Fruit fly (Drosophila melanogaster) whole organism, embryonic: ENCODE measurements around the gene CG32544.
A peak's percentile ranks its signal among the peaks of the same experiment; 100 is the strongest.

ENCODE experiments used
- Aef1 ChIP-seq: fragments of 200-800 bp; sonication (Bioruptor generic); IDR thresholded peaks from 3 replicates; pipeline ENCODE4 v1.3.6; 2022; ENCODE audit warnings: missing biosample characterization, missing genetic modification characterization
- Bgb ChIP-seq: fragments of 200-800 bp; sonication (Bioruptor generic); IDR thresholded peaks from 2 replicates; pipeline ENCODE4 v1.3.6; 2022; ENCODE audit warnings: missing biosample characterization, missing genetic modification characterization; ENCODE audit not compliant: partially characterized antibody
- CG10543 ChIP-seq: fragments of 200-800 bp; sonication (Bioruptor generic); optimal IDR thresholded peaks from 3 replicates; lab custom pipeline; 2017; ENCODE audit warnings: missing biosample characterization, mild to moderate bottlenecking, missing genetic modification characterization, moderate library complexity
- CG10959 ChIP-seq: fragments of 200-800 bp; sonication (Bioruptor generic); IDR thresholded peaks from 2 replicates; pipeline ENCODE4 v1.3.6; 2022; ENCODE audit warnings: missing biosample characterization, missing genetic modification characterization
- CG12744 ChIP-seq: fragments of 200-800 bp; sonication (Bioruptor generic); optimal IDR thresholded peaks from 2 replicates; lab custom pipeline; 2016; ENCODE audit warnings: missing biosample characterization, missing genetic modification characterization
- CG13287 ChIP-seq: fragments of 200-800 bp; sonication (Bioruptor generic); IDR thresholded peaks from 2 replicates; pipeline ENCODE4 v1.3.6; 2022; ENCODE audit warnings: missing biosample characterization, missing genetic modification characterization; ENCODE audit not compliant: partially characterized antibody
- CG14710 ChIP-seq: fragments of 200-800 bp; sonication (Bioruptor generic); optimal IDR thresholded peaks from 3 replicates; lab custom pipeline; 2019; ENCODE audit warnings: missing biosample characterization, mild to moderate bottlenecking, missing genetic modification characterization, moderate library complexity
- CG15479 ChIP-seq: fragments of 200-800 bp; sonication (Bioruptor generic); optimal IDR thresholded peaks from 3 replicates; lab custom pipeline; 2019; ENCODE audit warnings: missing biosample characterization, mild to moderate bottlenecking, missing genetic modification characterization, moderate library complexity
- CG15601 ChIP-seq: fragments of 200-800 bp; sonication (Bioruptor generic); optimal IDR thresholded peaks from 3 replicates; lab custom pipeline; 2019; ENCODE audit warnings: missing biosample characterization, mild to moderate bottlenecking, missing genetic modification characterization, moderate library complexity
- CG1603 ChIP-seq: fragments of 200-800 bp; sonication (Bioruptor generic); optimal IDR thresholded peaks from 2 replicates; lab custom pipeline; 2019; ENCODE audit warnings: missing biosample characterization, mild to moderate bottlenecking, missing genetic modification characterization, moderate library complexity
- CG1832 ChIP-seq: fragments of 200-800 bp; sonication (Bioruptor generic); optimal IDR thresholded peaks from 2 replicates; lab custom pipeline; 2017; ENCODE audit warnings: missing biosample characterization, mild to moderate bottlenecking, missing genetic modification characterization, inconsistent platforms
- CG3163 ChIP-seq: fragments of 200-800 bp; sonication (Bioruptor generic); optimal IDR thresholded peaks from 3 replicates; lab custom pipeline; 2016; ENCODE audit warnings: missing biosample characterization, missing genetic modification characterization
- CG3281 ChIP-seq: fragments of 200-800 bp; sonication (Bioruptor generic); optimal IDR thresholded peaks from 3 replicates; lab custom pipeline; 2017; ENCODE audit warnings: missing biosample characterization, mild to moderate bottlenecking, missing genetic modification characterization
- CG4360 ChIP-seq: fragments of 200-800 bp; sonication (Bioruptor generic); IDR thresholded peaks from 2 replicates; pipeline ENCODE4 v1.3.6; 2022; ENCODE audit warnings: missing biosample characterization, missing genetic modification characterization
- CG6272 ChIP-seq: fragments of 200-800 bp; sonication (Bioruptor generic); IDR thresholded peaks from 2 replicates; pipeline ENCODE4 v1.3.6; 2022; ENCODE audit warnings: missing biosample characterization, missing genetic modification characterization
- CG6791 ChIP-seq: fragments of 200-800 bp; sonication (Bioruptor generic); IDR thresholded peaks from 3 replicates; pipeline ENCODE4 v1.3.6; 2022; ENCODE audit warnings: missing biosample characterization, missing genetic modification characterization; ENCODE audit not compliant: partially characterized antibody
- CG8281 ChIP-seq: fragments of 200-800 bp; sonication (Bioruptor generic); optimal IDR thresholded peaks from 2 replicates; lab custom pipeline; 2018; ENCODE audit warnings: missing biosample characterization, mild to moderate bottlenecking, missing genetic modification characterization, moderate library complexity
- Dip2 ChIP-seq: fragments of 200-800 bp; sonication (Bioruptor generic); IDR thresholded peaks from 2 replicates; pipeline ENCODE4 v1.3.6; 2022; ENCODE audit warnings: missing biosample characterization, missing genetic modification characterization
- Doc2 ChIP-seq: fragments of 200-800 bp; sonication (Bioruptor generic); IDR thresholded peaks from 2 replicates; pipeline ENCODE4 v1.3.6; 2022; ENCODE audit warnings: missing biosample characterization, missing genetic modification characterization
- Dref ChIP-seq: fragments of 200-800 bp; sonication (Bioruptor generic); IDR thresholded peaks from 2 replicates; pipeline ENCODE4 v1.3.6; 2022; ENCODE audit warnings: missing biosample characterization, missing genetic modification characterization
- E2f2 ChIP-seq: fragments of 200-800 bp; sonication (Bioruptor generic); IDR thresholded peaks from 2 replicates; pipeline ENCODE4 v1.3.6; 2022; ENCODE audit warnings: missing biosample characterization, missing genetic modification characterization
- Ets97D ChIP-seq: fragments of 200-800 bp; sonication (Bioruptor generic); optimal IDR thresholded peaks from 3 replicates; lab custom pipeline; 2016; ENCODE audit warnings: missing biosample characterization, missing genetic modification characterization
- Fer1 ChIP-seq: fragments of 200-800 bp; sonication (Bioruptor generic); optimal IDR thresholded peaks from 2 replicates; lab custom pipeline; 2017; ENCODE audit warnings: missing biosample characterization, mild to moderate bottlenecking, missing genetic modification characterization
- Gug ChIP-seq: fragments of 200-800 bp; sonication (Bioruptor generic); IDR thresholded peaks from 4 replicates; pipeline ENCODE4 v1.3.6; 2022; ENCODE audit warnings: missing biosample characterization, missing genetic modification characterization
- H15 ChIP-seq: fragments of 200-800 bp; sonication (Bioruptor generic); IDR thresholded peaks from 3 replicates; pipeline ENCODE4 v1.3.6; 2022; ENCODE audit warnings: missing biosample characterization, missing genetic modification characterization
- Hmx ChIP-seq: fragments of 200-800 bp; sonication (Bioruptor generic); optimal IDR thresholded peaks from 2 replicates; lab custom pipeline; 2016; ENCODE audit warnings: missing biosample characterization, missing genetic modification characterization
- Hr39 ChIP-seq: fragments of >200 bp; optimal IDR thresholded peaks from 2 replicates; lab custom pipeline; 2017
- Jarid2 ChIP-seq: fragments of 200-800 bp; sonication (Bioruptor generic); optimal IDR thresholded peaks from 3 replicates; lab custom pipeline; 2017; ENCODE audit warnings: mild to moderate bottlenecking, missing biosample characterization, missing genetic modification reagents, missing genetic modification characterization
- Lhr ChIP-seq: fragments of 200-800 bp; sonication (Bioruptor generic); optimal IDR thresholded peaks from 3 replicates; lab custom pipeline; 2017; ENCODE audit warnings: mild to moderate bottlenecking, missing biosample characterization, missing genetic modification reagents, missing genetic modification characterization
- MESR4 ChIP-seq: fragments of 200-800 bp; sonication (Bioruptor generic); optimal IDR thresholded peaks from 2 replicates; lab custom pipeline; 2018; ENCODE audit warnings: missing biosample characterization, mild to moderate bottlenecking, missing genetic modification characterization, moderate library complexity
- Max ChIP-seq: fragments of 200-800 bp; sonication (Bioruptor generic); optimal IDR thresholded peaks from 2 replicates; lab custom pipeline; 2016; ENCODE audit warnings: missing biosample characterization, mild to moderate bottlenecking, missing genetic modification characterization
- NC2β ChIP-seq: fragments of 200-800 bp; sonication (Bioruptor generic); optimal IDR thresholded peaks from 2 replicates; lab custom pipeline; 2016; ENCODE audit warnings: missing biosample characterization, missing genetic modification characterization
- NfI ChIP-seq: fragments of 200-800 bp; sonication (Bioruptor generic); optimal IDR thresholded peaks from 3 replicates; lab custom pipeline; 2018; ENCODE audit warnings: missing biosample characterization, mild to moderate bottlenecking, missing genetic modification characterization, moderate library complexity
- Sin3A ChIP-seq: fragments of >200 bp; optimal IDR thresholded peaks from 2 replicates; lab custom pipeline; 2018
- ato ChIP-seq: fragments of 200-800 bp; sonication (Bioruptor generic); IDR thresholded peaks from 2 replicates; pipeline ENCODE4 v1.3.6; 2022; ENCODE audit warnings: missing biosample characterization, missing genetic modification characterization; ENCODE audit not compliant: partially characterized antibody
- chinmo ChIP-seq: fragments of 200-800 bp; sonication (Bioruptor generic); IDR thresholded peaks from 4 replicates; pipeline ENCODE4 v1.3.6; 2022; ENCODE audit warnings: missing biosample characterization, missing genetic modification characterization; ENCODE audit not compliant: partially characterized antibody
- ci ChIP-seq: fragments of 200-800 bp; sonication (Bioruptor generic); IDR thresholded peaks from 3 replicates; pipeline ENCODE4 v1.3.6; 2022; ENCODE audit warnings: missing biosample characterization, missing genetic modification characterization
- cwo ChIP-seq: fragments of 200-800 bp; sonication (Bioruptor generic); optimal IDR thresholded peaks from 3 replicates; lab custom pipeline; 2017; ENCODE audit warnings: missing biosample characterization, missing genetic modification characterization, mild to moderate bottlenecking, moderate library complexity, missing genetic modification reagents
- da ChIP-seq: fragments of 200-800 bp; sonication (Bioruptor generic); optimal IDR thresholded peaks from 2 replicates; lab custom pipeline; 2016; ENCODE audit warnings: missing biosample characterization, missing genetic modification characterization
- emc ChIP-seq: fragments of 200-800 bp; sonication (Bioruptor generic); optimal IDR thresholded peaks from 2 replicates; lab custom pipeline; 2016; ENCODE audit warnings: missing biosample characterization, missing genetic modification characterization
- en ChIP-seq: fragments of 200-800 bp; sonication (Bioruptor generic); optimal IDR thresholded peaks from 2 replicates; lab custom pipeline; 2016; ENCODE audit warnings: missing biosample characterization, missing genetic modification characterization
- gfzf ChIP-seq: fragments of 200-800 bp; sonication (Bioruptor generic); optimal IDR thresholded peaks from 2 replicates; lab custom pipeline; 2016; ENCODE audit warnings: missing biosample characterization, mild to moderate bottlenecking, missing genetic modification characterization, moderate library complexity
- her ChIP-seq: fragments of 200-800 bp; sonication (Bioruptor generic); optimal IDR thresholded peaks from 2 replicates; lab custom pipeline; 2016; ENCODE audit warnings: missing biosample characterization, missing genetic modification characterization
- p53 ChIP-seq: fragments of 200-800 bp; sonication (Bioruptor generic); optimal IDR thresholded peaks from 2 replicates; lab custom pipeline; 2016; ENCODE audit warnings: missing biosample characterization, missing genetic modification characterization
- psq ChIP-seq: fragments of 200-800 bp; sonication (Bioruptor generic); optimal IDR thresholded peaks from 2 replicates; lab custom pipeline; 2017; ENCODE audit warnings: missing biosample characterization, missing genetic modification characterization
- ranshi ChIP-seq: fragments of 200-800 bp; sonication (Bioruptor generic); IDR thresholded peaks from 2 replicates; pipeline ENCODE4 v1.3.6; 2022; ENCODE audit warnings: missing biosample characterization, missing genetic modification characterization
- stc ChIP-seq: fragments of 200-800 bp; sonication (Bioruptor generic); IDR thresholded peaks from 2 replicates; pipeline ENCODE4 v1.3.6; 2022; ENCODE audit warnings: missing biosample characterization, missing genetic modification characterization
- vnd ChIP-seq: fragments of 200-800 bp; sonication (Bioruptor generic); IDR thresholded peaks from 3 replicates; pipeline ENCODE4 v1.3.6; 2022; ENCODE audit warnings: missing biosample characterization, missing genetic modification characterization; ENCODE audit not compliant: partially characterized antibody
- wek ChIP-seq: fragments of 200-800 bp; sonication (Bioruptor generic); optimal IDR thresholded peaks from 3 replicates; lab custom pipeline; 2018; ENCODE audit warnings: missing biosample characterization, mild to moderate bottlenecking, missing genetic modification characterization, moderate library complexity
- zen2 ChIP-seq: fragments of 200-800 bp; sonication (Bioruptor generic); IDR thresholded peaks from 3 replicates; pipeline ENCODE4 v1.3.6; 2022; ENCODE audit warnings: missing biosample characterization, missing genetic modification characterization; ENCODE audit not compliant: partially characterized antibody

The CG32544 gene

dm6 chrX:18863748-18864482, 3.8 kb downstream of the CG32544 start, which contains the start of the genes CG7326 and Dora (continued):
- TF ChIP-seq Ets97D (GFP tag; lab: Kevin White, UChicago) (peak; percentile 61), NC2β (GFP tag; lab: Kevin White, UChicago) (peak; percentile 8), wek (GFP tag; lab: Kevin White, UChicago) (peak; percentile 41), MESR4 (GFP tag; lab: Kevin White, UChicago) (peak; percentile 80), Sin3A (peak; percentile 50), Dref (peak; percentile 97), psq (peak; percentile 29), zen2 (peak; percentile 96), CG1603 (tag; lab: Kevin White, UChicago) (peak; percentile 74), Jarid2 (peak; percentile 29), Fer1 (GFP tag; lab: Kevin White, UChicago) (peak; percentile 29), CG6791 (GFP tag; lab: Robert Waterston, UW) (peak; percentile 94), CG10959 (GFP tag; lab: Robert Waterston, UW) (no peak), CG3281 (GFP tag; lab: Kevin White, UChicago) (peak; percentile 5), Doc2 (GFP tag; lab: Robert Waterston, UW) (no peak), CG12744 (GFP tag; lab: Kevin White, UChicago) (no peak), Hr39 (lab: Kevin White, UChicago) (no peak), CG10543 (GFP tag; lab: Kevin White, UChicago) (peak; percentile 42), Dip2 (GFP tag; lab: Robert Waterston, UW) (no peak), emc (GFP tag; lab: Kevin White, UChicago) (no peak), NfI (GFP tag; lab: Kevin White, UChicago) (peak; percentile 8), ato (peak; percentile 94), Bgb (GFP tag; lab: Robert Waterston, UW) (peak; percentile 96), Gug (no peak), gfzf (GFP tag; lab: Kevin White, UChicago) (peak; percentile 90), CG15479 (peak; percentile 82), CG6272 (GFP tag; lab: Robert Waterston, UW) (no peak), vnd (GFP tag; lab: Robert Waterston, UW) (peak; percentile 84), Lhr (GFP tag; lab: Kevin White, UChicago) (peak; percentile 61), ci (GFP tag; lab: Robert Waterston, UW) (peak; percentile 54; the same call in 2 of the 3 replicates), CG13287 (GFP tag; lab: Robert Waterston, UW) (peak; percentile 96), H15 (no peak), E2f2 (GFP tag; lab: Robert Waterston, UW) (peak; percentile 55), her (GFP tag; lab: Kevin White, UChicago) (peak; percentile 20), Max (GFP tag; lab: Kevin White, UChicago) (peak; percentile 26), stc (GFP tag; lab: Robert Waterston, UW) (no peak), Hmx (GFP tag; lab: Kevin White, UChicago) (no peak), CG4360 (GFP tag; lab: Robert Waterston, UW) (peak; percentile 89), CG15601 (peak; percentile 1), CG14710 (peak; percentile 62), da (GFP tag; lab: Kevin White, UChicago) (no peak), chinmo (GFP tag; lab: Robert Waterston, UW) (peak; percentile 96), en (GFP tag; lab: Kevin White, UChicago) (no peak), p53 (peak; percentile 92), ranshi (GFP tag; lab: Robert Waterston, UW) (no peak), cwo (GFP tag; lab: Kevin White, UChicago) (no peak), CG8281 (tag; lab: Kevin White, UChicago) (peak; percentile 5), Aef1 (GFP tag; lab: Robert Waterston, UW) (peak; percentile 46), CG1832 (peak; percentile 72), CG3163 (GFP tag; lab: Kevin White, UChicago) (peak; percentile 20)
